Worm (Caenorhabditis elegans) whole organism, mixed stage, embryonic: ENCODE data around the gene lact-3.

ENCODE experiments used
- elt-3 ChIP-seq: fragments of 150-350 bp; optimal IDR thresholded peaks from 2 replicates; lab custom pipeline; 2014; ENCODE audit warnings: missing biosample characterization, missing genetic modification characterization
- lin-13 ChIP-seq: fragments of 150-350 bp; optimal IDR thresholded peaks from 2 replicates; lab custom pipeline; 2014; ENCODE audit warnings: missing biosample characterization, missing genetic modification characterization
- nhr-28 ChIP-seq: fragments of 150-350 bp; optimal IDR thresholded peaks from 2 replicates; lab custom pipeline; 2014; ENCODE audit warnings: missing biosample characterization, missing genetic modification characterization

DNA sequence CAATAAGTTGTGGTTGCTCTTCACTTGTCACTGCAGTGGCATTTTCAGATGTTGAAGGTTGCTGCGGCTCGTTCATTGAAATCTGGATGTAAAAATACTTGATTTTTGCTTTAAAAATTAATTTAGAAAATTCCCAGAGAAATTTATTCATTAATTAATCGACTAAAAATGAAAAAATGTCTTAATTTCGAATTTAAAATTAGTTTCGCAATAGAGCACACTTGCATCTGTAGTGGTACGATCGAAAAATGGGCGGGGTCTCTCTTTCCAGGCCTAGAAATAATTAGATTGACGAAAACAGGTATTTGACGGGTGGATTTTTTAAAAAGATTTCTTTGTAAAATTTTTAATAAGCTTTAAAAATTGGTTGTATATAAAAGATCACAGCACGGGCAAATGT lies 5.2 kb upstream of the lact-3 start, which contains the start of gene D2089.8:
- TF ChIP-seq nhr-28 (tag; lab: Kevin White, UChicago) (no peak), elt-3 (no peak), lin-13 (tag; lab: Kevin White, UChicago) (no peak)
